Worm (Caenorhabditis elegans) whole organism, L4/young adult: Measurements from ENCODE around the gene F13D12.5.

Experiments
- W03F9.2 ChIP-seq: fragments of 150-350 bp; optimal IDR thresholded peaks from 2 replicates; lab custom pipeline; 2014; ENCODE audit warnings: missing biosample characterization, missing genetic modification characterization
- him-1 ChIP-seq: sonication (generic microtip); optimal IDR thresholded peaks from 2 replicates; lab custom pipeline; 2016; ENCODE audit warnings: missing genotype, missing genetic modification reagents, missing genetic modification characterization, missing compliant biosample characterization

DNA sequence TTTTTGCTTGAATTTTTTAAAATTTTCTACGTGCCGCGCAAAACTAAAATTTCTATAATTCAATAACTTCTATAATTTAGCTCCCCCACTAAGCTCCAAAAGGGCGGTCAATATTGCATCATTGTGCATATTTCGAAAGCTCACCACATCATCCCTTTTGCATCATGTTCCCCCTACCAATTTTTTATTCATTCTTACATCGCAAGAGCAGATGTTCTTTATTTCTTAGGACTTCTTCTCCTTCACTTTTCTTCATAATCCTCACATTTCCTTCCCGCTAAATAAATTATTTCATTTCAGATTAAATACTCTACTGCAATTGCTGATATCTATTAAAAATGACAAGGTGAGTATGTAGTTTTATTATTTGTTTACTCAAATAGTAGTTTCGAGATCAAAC is 2.7 kb upstream of the F13D12.5 start, which contains the start of gene ldh-1:
- TF ChIP-seq him-1 (tag; lab: Kevin White, UChicago), result no peak
- TF ChIP-seq W03F9.2 (tag; lab: Kevin White, UChicago), result no peak
